Worm (Caenorhabditis elegans) whole organism, L4 larva: ENCODE measurements around the gene Y39E4B.13.
A peak's percentile ranks its signal among the peaks of the same experiment; 100 is the strongest.

Source experiments
- F10B5.3 ChIP-seq: sonication (generic microtip); optimal IDR thresholded peaks from 2 replicates; lab custom pipeline; 2016; ENCODE audit warnings: mild to moderate bottlenecking, missing genetic modification characterization, missing compliant biosample characterization
- F37D6.2 ChIP-seq: sonication (generic microtip); optimal IDR thresholded peaks from 2 replicates; lab custom pipeline; 2016; ENCODE audit warnings: mild to moderate bottlenecking, missing genetic modification characterization, missing compliant biosample characterization
- F44E2.7 ChIP-seq: fragments of 200-800 bp; sonication (Bioruptor generic); IDR thresholded peaks from 2 replicates; pipeline ENCODE4 v2.1.2; 2022; ENCODE audit warnings: missing genetic modification characterization, missing compliant biosample characterization
- F49E8.2 ChIP-seq: sonication (generic microtip); optimal IDR thresholded peaks from 2 replicates; lab custom pipeline; 2016; ENCODE audit warnings: missing compliant biosample characterization, mild to moderate bottlenecking, missing genetic modification characterization, borderline replicate concordance
- aha-1 ChIP-seq: fragments of 150-350 bp; peaks from one replicate; lab custom pipeline; 2014; ENCODE audit warnings: missing biosample characterization, missing genetic modification characterization
- arid-1 ChIP-seq: fragments of 200-800 bp; sonication (Bioruptor generic); conservative IDR thresholded peaks from 2 replicates; pipeline ENCODE4 v1.3.6; 2022; ENCODE audit warnings: missing genetic modification reagents, missing genetic modification characterization, missing compliant biosample characterization
- attf-4 ChIP-seq: sonication (generic microtip); optimal IDR thresholded peaks from 3 replicates; lab custom pipeline; 2017; ENCODE audit warnings: missing biosample characterization, missing genetic modification characterization
- ceh-44 ChIP-seq: fragments of 200-800 bp; sonication (Bioruptor generic); IDR thresholded peaks from 2 replicates; pipeline ENCODE4 v1.3.6; 2022; ENCODE audit warnings: missing genetic modification reagents, missing genetic modification characterization, missing compliant biosample characterization
- ceh-82 ChIP-seq: sonication (generic microtip); optimal IDR thresholded peaks from 2 replicates; lab custom pipeline; 2017; ENCODE audit warnings: missing biosample characterization, missing genetic modification characterization
- ctbp-1 ChIP-seq: fragments of 200-800 bp; sonication (Bioruptor generic); IDR thresholded peaks from 2 replicates; pipeline ENCODE4 v1.3.6; 2022; ENCODE audit warnings: missing genetic modification reagents, missing genetic modification characterization, missing compliant biosample characterization
- daf-12 ChIP-seq: fragments of 150-350 bp; optimal IDR thresholded peaks from 2 replicates; lab custom pipeline; 2014; ENCODE audit warnings: missing biosample characterization, missing genetic modification reagents, missing genetic modification characterization
- daf-19 ChIP-seq: fragments of 200-800 bp; sonication (Bioruptor generic); conservative IDR thresholded peaks from 2 replicates; pipeline ENCODE4 v1.3.6; 2022; ENCODE audit warnings: missing genetic modification characterization, missing compliant biosample characterization
- daf-8 ChIP-seq: fragments of 200-800 bp; sonication (Bioruptor generic); IDR thresholded peaks from 2 replicates; pipeline ENCODE4 v1.3.6; 2022; ENCODE audit warnings: missing genetic modification characterization, missing compliant biosample characterization
- dmd-6 ChIP-seq: fragments of 200-800 bp; sonication (Bioruptor generic); IDR thresholded peaks from 2 replicates; pipeline ENCODE4 v1.3.6; 2022; ENCODE audit warnings: missing genetic modification reagents, missing genetic modification characterization, missing compliant biosample characterization
- dmd-8 ChIP-seq: fragments of 200-800 bp; sonication (Bioruptor generic); IDR thresholded peaks from 2 replicates; pipeline ENCODE4 v1.3.6; 2022; ENCODE audit warnings: missing genetic modification characterization, missing compliant biosample characterization
- dpl-1 ChIP-seq: fragments of 150-350 bp; optimal IDR thresholded peaks from 2 replicates; lab custom pipeline; 2014; ENCODE audit warnings: missing biosample characterization, missing genetic modification reagents, missing genetic modification characterization
- egl-27 ChIP-seq: sonication (generic microtip); optimal IDR thresholded peaks from 3 replicates; lab custom pipeline; 2017; ENCODE audit warnings: missing biosample characterization, missing genetic modification reagents, missing genetic modification characterization
- fkh-10 ChIP-seq: fragments of 150-350 bp; optimal IDR thresholded peaks from 2 replicates; lab custom pipeline; 2014; ENCODE audit warnings: missing biosample characterization, missing genetic modification reagents, missing genetic modification characterization
- fos-1 ChIP-seq: fragments of 150-350 bp; optimal IDR thresholded peaks from 2 replicates; lab custom pipeline; 2014; ENCODE audit warnings: missing biosample characterization, missing genetic modification characterization
- hlh-11 ChIP-seq: fragments of 200-800 bp; sonication (Bioruptor generic); optimal IDR thresholded peaks from 2 replicates; lab custom pipeline; 2018; ENCODE audit warnings: mild to moderate bottlenecking, missing genetic modification characterization, missing compliant biosample characterization
- hlh-30 ChIP-seq: sonication (generic microtip); optimal IDR thresholded peaks from 2 replicates; lab custom pipeline; 2017; ENCODE audit warnings: antibody characterized with exemption, mild to moderate bottlenecking, missing genetic modification characterization, missing compliant biosample characterization; ENCODE audit not compliant: insufficient read depth
- hmg-1.1 ChIP-seq: fragments of 200-800 bp; sonication (Bioruptor generic); IDR thresholded peaks from 2 replicates; pipeline ENCODE4 v1.3.6; 2022; ENCODE audit warnings: missing genetic modification reagents, missing genetic modification characterization, missing compliant biosample characterization
- lin-15B ChIP-seq: fragments of 150-350 bp; sonication (generic microtip); optimal IDR thresholded peaks from 3 replicates; lab custom pipeline; 2014; ENCODE audit warnings: missing biosample characterization, missing genetic modification characterization
- lin-38 ChIP-seq: fragments of 200-800 bp; sonication (Bioruptor generic); IDR thresholded peaks from 2 replicates; pipeline ENCODE4 v1.3.6; 2022; ENCODE audit warnings: missing genetic modification reagents, missing genetic modification characterization, missing compliant biosample characterization
- mdt-29 ChIP-seq: fragments of 200-800 bp; sonication (Bioruptor generic); IDR thresholded peaks from 2 replicates; pipeline ENCODE4 v1.3.6; 2022; ENCODE audit warnings: missing genetic modification reagents, missing genetic modification characterization, missing compliant biosample characterization
- nhr-11 ChIP-seq: fragments of 150-350 bp; optimal IDR thresholded peaks from 2 replicates; lab custom pipeline; 2014; ENCODE audit warnings: missing biosample characterization, missing genetic modification characterization
- nhr-237 ChIP-seq: sonication (generic microtip); optimal IDR thresholded peaks from 2 replicates; lab custom pipeline; 2017; ENCODE audit warnings: missing biosample characterization, missing genetic modification characterization
- nhr-28 ChIP-seq: fragments of 150-350 bp; optimal IDR thresholded peaks from 2 replicates; lab custom pipeline; 2014; ENCODE audit warnings: missing biosample characterization, missing genetic modification characterization
- nhr-77 ChIP-seq: fragments of 150-350 bp; optimal IDR thresholded peaks from 2 replicates; lab custom pipeline; 2014; ENCODE audit warnings: missing biosample characterization, missing genetic modification characterization
- pha-4 ChIP-seq, 2 experiments: fragments of 150-350 bp in 1 of 2; fragments of 200-800 bp in 1 of 2; sonication (Bioruptor generic) in 1 of 2; IDR thresholded peaks in 1 of 2; optimal IDR thresholded peaks in 1 of 2; 2 replicates each; pipeline versions ENCODE4 v1.3.6 to Lab custom; 2014 to 2022; ENCODE audit warnings: missing genetic modification characterization in 2 of 2, missing genetic modification reagents in 2 of 2, missing biosample characterization in 1 of 2, missing compliant biosample characterization in 1 of 2
- php-3 ChIP-seq: fragments of 200-800 bp; sonication (Bioruptor generic); IDR thresholded peaks from 2 replicates; pipeline ENCODE4 v1.3.6; 2022; ENCODE audit warnings: missing genetic modification reagents, missing genetic modification characterization, missing compliant biosample characterization
- rbr-2 ChIP-seq: sonication (generic microtip); optimal IDR thresholded peaks from 2 replicates; lab custom pipeline; 2016; ENCODE audit warnings: missing genotype, missing genetic modification characterization, missing compliant biosample characterization
- set-16 ChIP-seq: fragments of 200-800 bp; sonication (Bioruptor generic); IDR thresholded peaks from 2 replicates; pipeline ENCODE4 v1.3.6; 2022; ENCODE audit warnings: missing genetic modification reagents, missing genetic modification characterization, missing compliant biosample characterization
- unc-62 ChIP-seq, 3 experiments: fragments of 150-350 bp in 1 of 3; sonication (generic microtip); optimal IDR thresholded peaks in 2 of 3; peaks in 1 of 3; 1 replicate in 1 of 3; 2 replicates in 2 of 3; lab custom pipeline; 2014 to 2017; ENCODE audit warnings: missing biosample characterization in 3 of 3, missing genetic modification characterization in 3 of 3, missing genetic modification reagents in 3 of 3, missing genotype in 1 of 3
- vab-7 ChIP-seq: fragments of 200-800 bp; sonication (Bioruptor generic); IDR thresholded peaks from 2 replicates; pipeline ENCODE4 v1.3.6; 2022; ENCODE audit warnings: missing genetic modification reagents, missing genetic modification characterization, missing compliant biosample characterization
- zag-1 ChIP-seq: fragments of 150-350 bp; optimal IDR thresholded peaks from 2 replicates; lab custom pipeline; 2014; ENCODE audit warnings: missing biosample characterization, missing genetic modification characterization
- zfp-2 ChIP-seq: sonication (generic microtip); optimal IDR thresholded peaks from 2 replicates; lab custom pipeline; 2016; ENCODE audit warnings: mild to moderate bottlenecking, missing genetic modification characterization, missing compliant biosample characterization
- zip-2 ChIP-seq: fragments of 150-350 bp; optimal IDR thresholded peaks from 2 replicates; lab custom pipeline; 2014; ENCODE audit warnings: missing biosample characterization, missing genetic modification characterization

Gene Y39E4B.13

ce11 chrIII:13091072-13091538, at the start of gene Y39E4B.13:
TSS of gene Y39E4B.13 (plus strand) at chrIII:13091122.
- TF ChIP-seq daf-12 (tag; lab: Kevin White, UChicago) (no peak), nhr-11 (tag; lab: Kevin White, UChicago) (no peak), rbr-2 (tag; lab: Kevin White, UChicago) (no peak), mdt-29 (no peak), set-16 (GFP tag; lab: Robert Waterston, UW) (peak; percentile 80), lin-15B (tag; lab: Kevin White, UChicago) (no peak), zip-2 (tag; lab: Kevin White, UChicago) (no peak), fos-1 (tag; lab: Kevin White, UChicago) (no peak)

ce11 chrIII:13049956-13050355, 41.0 kb upstream of the Y39E4B.13 start:
- TF ChIP-seq zag-1 = no peak
- no peak for TF ChIP-seq ceh-82 (tag; lab: Kevin White, UChicago)
- peak in 1 of 2 experiments; percentile 94 for TF ChIP-seq unc-62 (GFP tag; optimal IDR thresholded peaks at IDR 0.05 in 1 of 2; lab: Kevin White, UChicago)
- no peak for TF ChIP-seq unc-62 (tag; optimal IDR thresholded peaks at IDR 0.05; lab: Kevin White, UChicago)

- TF ChIP-seq nhr-28 (tag; lab: Kevin White, UChicago) (no peak), ctbp-1 (GFP tag; lab: Robert Waterston, UW) (no peak), daf-19 (GFP tag; lab: Robert Waterston, UW) (no peak), rbr-2 (tag; lab: Kevin White, UChicago) (no peak), attf-4 (tag; lab: Kevin White, UChicago) (no peak), hmg-1.1 (GFP tag; lab: Robert Waterston, UW) (no peak), ceh-82 (tag; lab: Kevin White, UChicago) (no peak), hlh-30 (tag; lab: Kevin White, UChicago) (no peak), egl-27 (no peak), fos-1 (tag; lab: Kevin White, UChicago) (no peak), ceh-44 (no peak), daf-8 (GFP tag; lab: Robert Waterston, UW) (no peak), php-3 (GFP tag; lab: Robert Waterston, UW) (no peak), fkh-10 (GFP tag; lab: Kevin White, UChicago) (no peak), dmd-8 (GFP tag; lab: Robert Waterston, UW) (no peak), F37D6.2 (no peak), F44E2.7 (GFP tag; lab: Robert Waterston, UW) (no peak), zfp-2 (no peak), dpl-1 (GFP tag; lab: Kevin White, UChicago) (no peak), nhr-77 (no peak)
- TF ChIP-seq, all 104 proteins: peak for 0
These were observed 35.6 kb upstream of the Y39E4B.13 start, which contains the start of gene F54F12.1 for ce11 chrIII:13055342-13055741. TSS of gene F54F12.1 (minus strand) at chrIII:13055442.

- TF ChIP-seq pha-4 (GFP tag; IDR thresholded peaks at IDR 0.05; lab: Robert Waterston, UW) (no peak), pha-4 (tag; optimal IDR thresholded peaks at IDR 0.05; lab: Kevin White, UChicago) (no peak), unc-62 (GFP tag; optimal IDR thresholded peaks at IDR 0.05 in 1 of 2; lab: Kevin White, UChicago) (peak in 1 of 2 experiments; percentile 1), unc-62 (tag; optimal IDR thresholded peaks at IDR 0.05; lab: Kevin White, UChicago) (no peak), lin-38 (GFP tag; lab: Robert Waterston, UW) (no peak)
These were observed 34.7 kb upstream of the Y39E4B.13 start for ce11 chrIII:13056230-13056629.

- TF ChIP-seq pha-4 (GFP tag; IDR thresholded peaks at IDR 0.05; lab: Robert Waterston, UW) (no peak), pha-4 (tag; optimal IDR thresholded peaks at IDR 0.05; lab: Kevin White, UChicago) (no peak), arid-1 (no peak), dmd-6 (GFP tag; lab: Robert Waterston, UW) (peak; percentile 10; the same call in 1 of the 2 replicates), vab-7 (GFP tag; lab: Robert Waterston, UW) (no peak), nhr-237 (tag; lab: Kevin White, UChicago) (no peak), F49E8.2 (no peak), hlh-30 (tag; lab: Kevin White, UChicago) (peak; percentile 80), zip-2 (tag; lab: Kevin White, UChicago) (no peak), nhr-28 (tag; lab: Kevin White, UChicago) (peak; percentile 7), F10B5.3 (no peak), zfp-2 (no peak), lin-38 (GFP tag; lab: Robert Waterston, UW) (no peak), hlh-11 (tag; lab: Kevin White, UChicago) (peak; percentile 16), aha-1 (tag; lab: Kevin White, UChicago) (peak; percentile 85)
These were observed 34.2 kb upstream of the Y39E4B.13 start for ce11 chrIII:13056735-13057134.
